Fruit fly (Drosophila melanogaster): ENCODE data around the gene Taf10b.
A peak's percentile ranks its signal among the peaks of the same experiment; 100 is the strongest.

The Taf10b gene

dm6 chr2L:2739820-2740230 is 27.8 kb downstream of the Taf10b start, which contains the start of gene Hrs (continued):
- TF ChIP-seq PHDP (tag; optimal IDR thresholded peaks at IDR 0.05) (no peak), klu (GFP tag; IDR thresholded peaks at IDR 0.05) (no peak), CG8089 (GFP tag; optimal IDR thresholded peaks at IDR 0.05) (no peak), chm (GFP tag; IDR thresholded peaks at IDR 0.05) (no peak), CG11560 (tag; IDR thresholded peaks at IDR 0.05) (no peak), CG12744 (GFP tag; optimal IDR thresholded peaks at IDR 0.05) (no peak), CG3407 (GFP tag; optimal IDR thresholded peaks at IDR 0.05) (no peak), toy (GFP tag; IDR thresholded peaks at IDR 0.05) (no peak), CG17612 (GFP tag; IDR thresholded peaks at IDR 0.05) (no peak), HmgZ (tag; optimal IDR thresholded peaks at IDR 0.05) (peak; percentile 68), Doc2 (GFP tag; IDR thresholded peaks at IDR 0.05) (no peak), grn (GFP tag; optimal IDR thresholded peaks at IDR 0.05) (no peak), mirr (GFP tag; optimal IDR thresholded peaks at IDR 0.05) (no peak), CG1529 (GFP tag; optimal IDR thresholded peaks at IDR 0.05) (no peak), E2f1 (GFP tag; IDR thresholded peaks at IDR 0.05) (no peak), Hr78 (GFP tag; optimal IDR thresholded peaks at IDR 0.05) (no peak), CG12299 (tag; optimal IDR thresholded peaks at IDR 0.05) (no peak), lola (GFP tag; optimal IDR thresholded peaks at IDR 0.05) (no peak), CG3995 (GFP tag; optimal IDR thresholded peaks at IDR 0.05) (no peak), peb (GFP tag; IDR thresholded peaks at IDR 0.05) (no peak), Oli (tag; optimal IDR thresholded peaks at IDR 0.05) (no peak), sob (GFP tag; IDR thresholded peaks at IDR 0.05) (no peak), CG14860 (GFP tag; IDR thresholded peaks at IDR 0.05; ENCODE audit: partially characterized antibody) (no peak), CG3847 (GFP tag; IDR thresholded peaks at IDR 0.05) (peak; percentile 74), CG10565 (GFP tag; optimal IDR thresholded peaks at IDR 0.05) (no peak), HmgD (GFP tag; optimal IDR thresholded peaks at IDR 0.05) (no peak), ems (GFP tag; optimal IDR thresholded peaks at IDR 0.05) (no peak), CHES-1-like (GFP tag; optimal IDR thresholded peaks at IDR 0.05) (peak; percentile 27), CG8765 (GFP tag; IDR thresholded peaks at IDR 0.05) (no peak), Oaz (GFP tag; IDR thresholded peaks at IDR 0.05) (no peak), CrebB (tag; optimal IDR thresholded peaks at IDR 0.05) (no peak), trh (GFP tag; optimal IDR thresholded peaks at IDR 0.05) (no peak), Xbp1 (GFP tag; optimal IDR thresholded peaks at IDR 0.05) (no peak), unpg (GFP tag; optimal IDR thresholded peaks at IDR 0.05) (no peak), CG13775 (GFP tag; optimal IDR thresholded peaks at IDR 0.05) (no peak), CG6272 (GFP tag; IDR thresholded peaks at IDR 0.05) (no peak), bcd (GFP tag; optimal IDR thresholded peaks at IDR 0.05) (no peak), esg (GFP tag; conservative IDR thresholded peaks at IDR 0.05) (no peak), nom (GFP tag; optimal IDR thresholded peaks at IDR 0.05) (peak; percentile 14), ash1 (GFP tag; optimal IDR thresholded peaks at IDR 0.05) (no peak), Gug (GFP tag; IDR thresholded peaks at IDR 0.05) (no peak), twi (tag; optimal IDR thresholded peaks at IDR 0.05) (no peak), Hr3 (GFP tag; optimal IDR thresholded peaks at IDR 0.05) (no peak), h (optimal IDR thresholded peaks at IDR 0.05) (no peak), BtbVII (GFP tag; optimal IDR thresholded peaks at IDR 0.05) (no peak), CG2875 (GFP tag; optimal IDR thresholded peaks at IDR 0.05) (no peak), sug (tag; optimal IDR thresholded peaks at IDR 0.05) (peak; percentile 40), CG6175 (GFP tag; IDR thresholded peaks at IDR 0.05) (no peak), CG31388 (GFP tag; optimal IDR thresholded peaks at IDR 0.05) (no peak), org-1 (GFP tag; optimal IDR thresholded peaks at IDR 0.05) (no peak), C15 (GFP tag; IDR thresholded peaks at IDR 0.05) (no peak), zfh1 (GFP tag; IDR thresholded peaks at IDR 0.05) (no peak), CG7372 (GFP tag; IDR thresholded peaks at IDR 0.05) (no peak)

Measured in whole organism, embryonic.